Fruit fly (Drosophila melanogaster): Measurements from ENCODE around the gene JhI-21.

Gene JhI-21

dm6 chr2L:12002922-12003791 is 52.7 kb downstream of the JhI-21 start (continued):
- no peak for TF ChIP-seq zfh1 (GFP tag; IDR thresholded peaks at IDR 0.05)
- peak; percentile 31 for TF ChIP-seq CG12219 (GFP tag; optimal IDR thresholded peaks at IDR 0.05)
- no peak for TF ChIP-seq Scr (GFP tag; IDR thresholded peaks at IDR 0.05; ENCODE audit: partially characterized antibody)
- TF ChIP-seq kay (GFP tag; optimal IDR thresholded peaks at IDR 0.05): no peak
- TF ChIP-seq NfI (GFP tag; optimal IDR thresholded peaks at IDR 0.05): peak; percentile 59
- TF ChIP-seq Awh (GFP tag; IDR thresholded peaks at IDR 0.05): no peak
- TF ChIP-seq Dip3 (GFP tag; optimal IDR thresholded peaks at IDR 0.05): no peak
- no peak for TF ChIP-seq CG14014 (GFP tag; IDR thresholded peaks at IDR 0.05)
- peak; percentile 21 for TF ChIP-seq CG13775 (GFP tag; optimal IDR thresholded peaks at IDR 0.05)
- no peak for TF ChIP-seq CG9932 (GFP tag; IDR thresholded peaks at IDR 0.05)
- no peak for TF ChIP-seq CG8478 (optimal IDR thresholded peaks at IDR 0.05)
- no peak for TF ChIP-seq org-1 (GFP tag; optimal IDR thresholded peaks at IDR 0.05)
- TF ChIP-seq CG1647 (GFP tag; optimal IDR thresholded peaks at IDR 0.05): peak; percentile 21
- no peak for TF ChIP-seq C15 (GFP tag; IDR thresholded peaks at IDR 0.05)
- TF ChIP-seq CG16779 (GFP tag; IDR thresholded peaks at IDR 0.05): no peak
- TF ChIP-seq CG3995 (GFP tag; optimal IDR thresholded peaks at IDR 0.05): no peak
- no peak for TF ChIP-seq CG5245 (GFP tag; optimal IDR thresholded peaks at IDR 0.05)
- TF ChIP-seq CG17361 (GFP tag; IDR thresholded peaks at IDR 0.05): no peak
- peak; percentile 27 for TF ChIP-seq CG1233 (GFP tag; optimal IDR thresholded peaks at IDR 0.05)
- TF ChIP-seq CG9437 (GFP tag; optimal IDR thresholded peaks at IDR 0.05): peak; percentile 32
- TF ChIP-seq CG17829 (tag; optimal IDR thresholded peaks at IDR 0.05): peak; percentile 19
- TF ChIP-seq ATbp (GFP tag; optimal IDR thresholded peaks at IDR 0.05): peak; percentile 29
- TF ChIP-seq eve (GFP tag; optimal IDR thresholded peaks at IDR 0.05): no peak
- no peak for TF ChIP-seq hth (optimal IDR thresholded peaks at IDR 0.05)
- TF ChIP-seq CG34224 (GFP tag; IDR thresholded peaks at IDR 0.05; ENCODE audit: partially characterized antibody): no peak
- no peak for TF ChIP-seq seq (GFP tag; IDR thresholded peaks at IDR 0.05)
- TF ChIP-seq CG6791 (GFP tag; IDR thresholded peaks at IDR 0.05; ENCODE audit: partially characterized antibody): no peak
- no peak for TF ChIP-seq Atf3 (GFP tag; optimal IDR thresholded peaks at IDR 0.05)
- TF ChIP-seq CG14710 (tag; optimal IDR thresholded peaks at IDR 0.05): no peak
- peak; percentile 0 for TF ChIP-seq wek (GFP tag; optimal IDR thresholded peaks at IDR 0.05)
- TF ChIP-seq ssp (GFP tag; IDR thresholded peaks at IDR 0.05): no peak
- no peak for TF ChIP-seq Fer2 (tag; optimal IDR thresholded peaks at IDR 0.05)
- no peak for TF ChIP-seq CG3838 (GFP tag; optimal IDR thresholded peaks at IDR 0.05)
- no peak for TF ChIP-seq chm (GFP tag; IDR thresholded peaks at IDR 0.05)
- TF ChIP-seq Ptx1 (GFP tag; IDR thresholded peaks at IDR 0.05): no peak
- no peak for TF ChIP-seq CG7928 (GFP tag; optimal IDR thresholded peaks at IDR 0.05)
- peak; percentile 93 for TF ChIP-seq CG15514 (GFP tag; optimal IDR thresholded peaks at IDR 0.05)
- no peak for TF ChIP-seq CkIIα-i1 (GFP tag; IDR thresholded peaks at IDR 0.05)
- TF ChIP-seq CrebB (tag; optimal IDR thresholded peaks at IDR 0.05): no peak
- no peak for TF ChIP-seq CG32532 (GFP tag; IDR thresholded peaks at IDR 0.05)
- TF ChIP-seq CG6683 (GFP tag; optimal IDR thresholded peaks at IDR 0.05): no peak
- no peak for TF ChIP-seq sc (optimal IDR thresholded peaks at IDR 0.05)
- TF ChIP-seq sc (GFP tag; optimal IDR thresholded peaks at IDR 0.05): no peak
- TF ChIP-seq nmo (GFP tag; optimal IDR thresholded peaks at IDR 0.05): peak; percentile 36
- peak; percentile 29 for TF ChIP-seq HLH54F (GFP tag; optimal IDR thresholded peaks at IDR 0.05)
- TF ChIP-seq CG10543 (GFP tag; optimal IDR thresholded peaks at IDR 0.05): peak; percentile 99
- TF ChIP-seq CG7786 (GFP tag; optimal IDR thresholded peaks at IDR 0.05): peak; percentile 15
- TF ChIP-seq CG3065 (GFP tag; optimal IDR thresholded peaks at IDR 0.05): peak; percentile 75
- TF ChIP-seq CG8924 (tag; optimal IDR thresholded peaks at IDR 0.05): peak; percentile 8
- no peak for TF ChIP-seq Trl (optimal IDR thresholded peaks at IDR 0.05)
- TF ChIP-seq Trl (GFP tag; optimal IDR thresholded peaks at IDR 0.05): peak; percentile 42
